Fruit fly (Drosophila melanogaster) S2 (cell line): Measurements from ENCODE around the gene mgl.

Experiments
- CG8478 ChIP-seq: fragments of >200 bp; optimal IDR thresholded peaks from 2 replicates; lab custom pipeline; 2018
- CTCF ChIP-seq, 2 experiments: fragments of >200 bp; optimal IDR thresholded peaks; 2 replicates each; lab custom pipeline; 2018

The mgl gene

DNA sequence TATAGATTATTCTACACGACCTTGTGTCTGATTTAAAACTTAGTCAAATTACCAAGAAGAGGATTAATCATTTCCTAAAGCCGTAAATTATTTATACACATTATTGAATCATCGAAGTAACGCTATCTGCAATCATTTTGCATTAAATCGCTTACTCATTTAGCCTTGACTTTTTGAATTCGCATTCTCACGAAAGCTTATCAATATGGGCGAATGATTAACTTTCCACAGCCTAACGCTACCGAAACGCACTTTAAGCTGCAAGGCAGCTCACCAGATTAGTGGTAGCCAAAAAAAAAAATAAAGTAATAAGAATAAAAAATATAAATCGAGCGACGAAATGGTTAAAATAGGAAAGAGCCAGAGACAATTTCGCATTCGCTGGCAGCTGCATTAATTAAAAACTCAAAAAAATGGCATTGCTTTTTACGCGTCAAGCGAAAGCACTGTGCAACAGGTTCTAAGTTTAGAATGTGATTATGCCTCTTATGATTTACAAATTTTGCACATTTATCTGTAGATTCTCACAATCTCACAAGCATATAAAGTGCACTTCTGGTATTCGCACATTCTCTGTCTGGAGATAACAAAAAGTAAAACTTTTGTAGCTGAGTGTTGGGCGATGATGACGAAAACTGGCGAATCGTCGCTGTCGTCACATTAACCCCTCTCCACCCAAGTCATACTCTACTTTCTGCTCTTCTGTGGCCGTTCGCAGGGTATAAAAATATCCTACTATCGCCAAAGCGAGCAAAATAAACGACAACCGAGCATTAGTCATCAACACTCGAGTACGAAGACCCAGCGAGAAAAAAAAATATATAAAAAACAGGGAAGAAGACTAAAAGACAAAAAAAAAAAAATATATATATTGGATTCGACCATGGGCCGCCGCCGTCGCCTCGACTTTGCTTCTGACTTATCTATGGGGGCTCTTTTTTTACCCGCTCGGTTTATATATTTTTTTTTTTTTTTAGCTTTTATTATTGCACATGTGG, 156.2 kb downstream of the mgl start:
- no peak for TF ChIP-seq CG8478 (lab: Kevin White, UChicago)
- no peak for TF ChIP-seq CTCF (optimal IDR thresholded peaks at IDR 0.05; lab: Kevin White, UChicago)

DNA sequence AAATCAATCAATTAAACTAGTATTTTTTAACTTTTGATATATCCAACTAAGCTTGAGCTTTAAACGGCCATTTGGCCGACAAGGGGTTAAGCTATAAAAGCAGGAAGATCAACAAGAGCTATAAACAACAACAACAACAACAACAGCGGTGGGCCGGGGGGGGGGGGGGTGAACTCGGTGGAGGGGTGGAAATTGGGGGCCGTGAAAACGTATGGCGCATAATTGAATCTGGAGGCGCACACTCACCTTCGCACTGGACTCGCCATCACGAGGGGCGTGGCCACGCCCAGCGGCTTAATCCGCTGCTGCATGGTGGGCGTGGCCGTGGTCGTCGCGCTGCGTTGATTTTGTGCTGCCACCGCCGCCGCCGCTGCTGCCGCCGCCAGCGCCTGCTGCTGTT, 167.7 kb downstream of the mgl start:
- no peak for TF ChIP-seq CG8478 (lab: Kevin White, UChicago)
- TF ChIP-seq CTCF (optimal IDR thresholded peaks at IDR 0.05; lab: Kevin White, UChicago) = no peak

DNA sequence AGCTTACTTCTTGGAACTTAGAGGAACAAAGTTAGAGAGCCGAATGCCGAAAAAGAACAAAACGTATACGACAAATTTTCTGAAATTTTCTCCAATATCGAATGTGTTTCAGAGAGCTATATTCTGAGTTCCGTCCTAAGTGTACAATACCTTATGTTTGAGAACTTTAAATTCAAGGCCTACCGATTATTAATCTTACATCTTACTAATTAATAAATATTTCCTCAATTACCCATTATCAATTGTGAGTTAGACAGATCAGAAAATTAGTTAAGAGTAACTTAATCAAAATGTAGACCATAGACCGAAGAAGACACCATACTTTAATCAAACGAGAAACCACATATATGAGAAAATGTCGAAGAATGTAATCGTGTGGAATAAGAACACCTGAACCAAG, 169.5 kb downstream of the mgl start, which contains the start of gene CG34450:
Gene CG34450 (minus strand): TSS at position 101 of the 400 bp plus-strand sequence.
- TF ChIP-seq CG8478 (lab: Kevin White, UChicago) (no peak), CTCF (optimal IDR thresholded peaks at IDR 0.05; lab: Kevin White, UChicago) (no peak)

DNA sequence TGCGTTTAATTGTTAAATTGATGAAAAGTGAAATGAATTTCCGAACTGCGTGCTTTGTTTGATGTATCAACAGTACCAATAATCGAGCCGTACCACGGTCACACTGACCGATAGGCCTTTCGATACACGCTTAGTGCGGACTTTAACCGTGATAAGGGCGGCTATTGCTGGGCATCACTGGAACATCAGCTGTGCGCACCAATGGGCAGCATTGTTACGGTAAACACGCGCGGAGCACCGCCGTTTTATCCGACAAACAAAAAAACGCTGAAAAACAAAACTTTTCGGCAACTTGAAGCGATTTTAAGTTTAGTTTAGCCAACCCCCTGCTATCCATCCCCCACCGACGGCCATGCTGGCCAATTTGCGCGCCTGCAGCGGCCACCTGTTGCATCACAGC, 180.8 kb downstream of the mgl start, which contains the start of the genes c12.1 and c12.2:
Gene c12.1 (minus strand): TSS at position 84 of the 400 bp plus-strand sequence.
Gene c12.2 (plus strand): TSS at position 220 of the 400 bp plus-strand sequence.
- TF ChIP-seq CTCF (optimal IDR thresholded peaks at IDR 0.05; lab: Kevin White, UChicago) (peak; percentile 35 to 54), CG8478 (lab: Kevin White, UChicago) (no peak)

dm6 chrX:9317100-9317499, 182.8 kb downstream of the mgl start:
- TF ChIP-seq CTCF (optimal IDR thresholded peaks at IDR 0.05; lab: Kevin White, UChicago) (no peak), CG8478 (lab: Kevin White, UChicago) (no peak)

- TF ChIP-seq CTCF (optimal IDR thresholded peaks at IDR 0.05; lab: Kevin White, UChicago) (no peak), CG8478 (lab: Kevin White, UChicago) (no peak)
Observed at dm6 chrX:9309959-9310658, 189.8 kb downstream of the mgl start.
